Fruit fly (Drosophila melanogaster) S2 (cell line): Measurements from ENCODE around the gene mRpL27.

ENCODE experiments used
- CG8478 ChIP-seq: fragments of >200 bp; optimal IDR thresholded peaks from 2 replicates; lab custom pipeline; 2018
- CTCF ChIP-seq, 2 experiments: fragments of >200 bp; optimal IDR thresholded peaks; 2 replicates each; lab custom pipeline; 2018

DNA sequence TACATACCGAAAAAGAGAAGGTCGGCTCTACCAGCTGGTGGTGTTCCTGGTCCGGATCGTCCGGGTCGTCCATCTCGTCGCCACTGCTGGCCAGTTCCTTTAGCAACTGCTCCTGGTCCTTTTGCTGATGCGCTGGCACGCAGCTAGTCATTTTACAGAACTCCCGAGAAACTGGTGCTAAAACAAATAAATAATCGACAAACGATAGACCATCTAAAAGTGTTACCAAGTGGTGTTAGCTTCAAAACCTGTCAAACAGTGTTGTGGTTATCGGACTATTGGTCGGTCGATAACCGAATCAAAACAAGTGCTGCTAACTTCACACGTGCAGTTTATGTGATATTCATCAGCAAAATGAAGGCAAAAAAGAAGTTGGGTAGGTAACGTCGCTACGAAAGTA, 15.0 kb downstream of the mRpL27 start, which contains the start of the genes morgue and Elp3:
- no peak for TF ChIP-seq CG8478 (lab: Kevin White, UChicago)
- no peak for TF ChIP-seq CTCF (optimal IDR thresholded peaks at IDR 0.05; lab: Kevin White, UChicago)
